Fruit fly (Drosophila melanogaster): ENCODE measurements around the gene Cyp4ac1.

DNA sequence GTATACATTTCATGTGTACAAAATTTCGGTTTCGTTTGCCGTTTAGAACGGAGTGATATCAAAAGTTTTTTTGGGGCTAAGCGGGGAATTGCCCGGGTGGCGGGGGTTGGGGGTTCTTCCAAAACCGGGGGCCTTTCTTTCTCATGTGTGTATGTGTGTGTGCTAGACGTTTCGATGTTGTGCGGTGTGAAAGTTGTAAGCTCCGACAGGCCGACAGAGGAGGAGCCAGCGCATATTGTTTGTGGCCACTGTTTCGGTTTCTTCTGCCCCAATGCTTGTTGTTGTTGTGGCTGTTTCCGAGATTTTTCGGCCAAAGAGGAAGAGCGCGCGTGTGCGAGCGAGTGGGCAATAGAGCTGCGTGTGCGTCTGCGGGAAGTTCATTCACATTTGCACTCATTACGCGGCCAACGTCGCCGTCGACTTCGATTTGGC, 36.5 kb downstream of the Cyp4ac1 start:
- no peak for TF ChIP-seq CG8478 (optimal IDR thresholded peaks at IDR 0.05)
- no peak for TF ChIP-seq CTCF (optimal IDR thresholded peaks at IDR 0.05)
